Worm (Caenorhabditis elegans): Measurements from ENCODE around the gene slcr-46.1.

DNA sequence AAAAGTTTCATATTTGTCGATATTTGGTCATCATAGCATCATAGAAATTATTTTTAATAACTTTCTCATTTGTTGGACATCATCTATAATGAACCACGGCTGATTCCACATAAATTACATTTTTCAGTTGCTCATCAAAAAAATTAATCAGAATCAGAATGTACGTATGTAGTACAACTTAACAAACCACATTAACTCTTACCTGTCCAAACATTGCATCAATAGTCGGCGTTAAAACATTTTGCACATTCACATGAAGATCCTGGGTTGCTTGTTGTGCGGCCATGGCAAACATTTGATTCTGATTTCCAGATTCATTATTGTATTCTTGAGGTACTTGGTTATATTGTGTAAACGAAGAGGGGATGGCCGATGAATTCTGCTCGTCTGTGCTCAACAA, 26.1 kb downstream of the slcr-46.1 start:
- TF ChIP-seq lin-13 (GFP tag; optimal IDR thresholded peaks at IDR 0.05) (no peak), mbf-1 (tag; optimal IDR thresholded peaks at IDR 0.05) (no peak), lin-39 (tag; optimal IDR thresholded peaks at IDR 0.05) (no peak), nhr-77 (tag; optimal IDR thresholded peaks at IDR 0.05) (no peak), mab-5 (tag; optimal IDR thresholded peaks at IDR 0.05) (no peak), snpc-4 (tag; optimal IDR thresholded peaks at IDR 0.05) (no peak), ztf-11 (tag; optimal IDR thresholded peaks at IDR 0.05) (no peak), lsy-2 (tag; optimal IDR thresholded peaks at IDR 0.05) (no peak), R02D3.7 (tag; optimal IDR thresholded peaks at IDR 0.05) (no peak), ceh-82 (tag; optimal IDR thresholded peaks at IDR 0.05) (no peak), sma-9 (GFP tag; optimal IDR thresholded peaks at IDR 0.05) (no peak), sma-9 (tag; optimal IDR thresholded peaks at IDR 0.05) (no peak)

Data from whole organism, L2 larva.